Worm (Caenorhabditis elegans): ENCODE measurements around the gene F10A3.17.

The F10A3.17 gene

ce11 chrV:16141071-16141470 is 18.4 kb downstream of the F10A3.17 start, which contains the start of gene clc-32:
TSS of gene clc-32 (minus strand) at chrV:16141171.
- TF ChIP-seq ceh-6 (GFP tag; optimal IDR thresholded peaks at IDR 0.05) (no peak), zip-5 (tag; optimal IDR thresholded peaks at IDR 0.05) (no peak), ceh-34 (tag; optimal IDR thresholded peaks at IDR 0.05) (no peak), ceh-48 (tag; optimal IDR thresholded peaks at IDR 0.05) (no peak), Y22D7AL.16 (tag; optimal IDR thresholded peaks at IDR 0.05) (no peak), unc-42 (tag; optimal IDR thresholded peaks at IDR 0.05) (no peak)

DNA sequence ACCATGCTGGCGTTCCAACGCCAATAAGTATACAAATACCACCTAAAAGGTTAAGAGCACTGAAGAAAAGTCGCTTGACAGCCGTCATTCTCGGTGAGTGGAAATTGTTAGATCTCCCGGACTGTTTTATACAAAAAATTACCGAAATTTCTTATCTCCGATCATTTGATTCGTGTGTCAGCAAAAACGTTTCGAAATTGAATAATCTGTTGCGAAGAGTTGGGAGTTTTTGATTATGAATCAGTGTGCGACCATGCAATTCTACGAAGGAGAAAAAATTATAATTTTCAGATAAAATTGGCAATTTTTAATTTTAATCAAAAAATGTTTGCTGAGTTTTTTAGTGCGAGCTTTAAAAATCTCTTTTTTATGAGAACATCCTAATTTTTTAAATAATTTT is 20.0 kb downstream of the F10A3.17 start, which contains the start of gene clc-11:
Gene clc-11, minus strand, starts transcription at position 101 of the 400 bp plus-strand sequence.
- TF ChIP-seq ahr-1 (tag; optimal IDR thresholded peaks at IDR 0.05) (no peak), ceh-22 (tag; optimal IDR thresholded peaks at IDR 0.05) (no peak), unc-86 (tag; optimal IDR thresholded peaks at IDR 0.05) (no peak), ttx-3 (tag; optimal IDR thresholded peaks at IDR 0.05) (no peak), hlh-30 (tag; optimal IDR thresholded peaks at IDR 0.05; ENCODE audit: insufficient read depth) (no peak), ama-1 (optimal IDR thresholded peaks at IDR 0.05) (no peak), ref-2 (tag; optimal IDR thresholded peaks at IDR 0.05) (no peak), hlh-8 (tag; optimal IDR thresholded peaks at IDR 0.05) (no peak), Y22D7AL.16 (tag; optimal IDR thresholded peaks at IDR 0.05) (no peak), unc-3 (GFP tag; conservative IDR thresholded peaks at IDR 0.05) (no peak), unc-3 (tag; optimal IDR thresholded peaks at IDR 0.05) (no peak), lim-6 (tag; optimal IDR thresholded peaks at IDR 0.05) (no peak), hlh-6 (tag; optimal IDR thresholded peaks at IDR 0.05) (no peak), nhr-11 (tag; optimal IDR thresholded peaks at IDR 0.05) (no peak), tbx-2 (tag; optimal IDR thresholded peaks at IDR 0.05) (no peak), tbx-7 (tag; optimal IDR thresholded peaks at IDR 0.05) (no peak), ceh-19 (GFP tag; optimal IDR thresholded peaks at IDR 0.05) (no peak), fkh-6 (tag; optimal IDR thresholded peaks at IDR 0.05) (no peak)

DNA sequence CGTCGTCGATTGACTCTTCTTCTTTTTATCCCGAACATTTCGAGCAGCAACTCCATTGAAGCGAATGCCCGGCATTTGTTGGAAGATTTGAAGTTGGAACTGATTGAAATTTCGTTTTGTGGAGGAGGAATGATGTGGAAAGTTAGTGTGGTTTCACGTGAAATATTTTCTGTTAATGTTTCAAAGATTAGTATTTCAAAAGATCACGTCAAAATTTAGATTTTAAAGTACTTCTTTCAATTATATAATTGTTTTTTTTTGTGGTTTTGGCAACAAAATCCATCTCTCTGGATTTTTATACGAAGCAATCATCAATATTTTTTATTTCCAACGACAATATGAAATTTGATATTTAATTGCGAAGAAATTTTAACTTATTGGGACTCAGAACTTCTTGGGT is 22.5 kb downstream of the F10A3.17 start, which contains the start of gene F44G3.7:
Gene F44G3.7, minus strand, starts transcription at position 101 of the 400 bp plus-strand sequence.
- no peak for TF ChIP-seq zip-5 (tag; optimal IDR thresholded peaks at IDR 0.05)
- TF ChIP-seq sox-4 (tag; optimal IDR thresholded peaks at IDR 0.05), result no peak
- no peak for TF ChIP-seq rnt-1 (tag; optimal IDR thresholded peaks at IDR 0.05)
- no peak for TF ChIP-seq tbx-2 (tag; optimal IDR thresholded peaks at IDR 0.05)
- TF ChIP-seq elt-4 (tag; optimal IDR thresholded peaks at IDR 0.05), result no peak

DNA sequence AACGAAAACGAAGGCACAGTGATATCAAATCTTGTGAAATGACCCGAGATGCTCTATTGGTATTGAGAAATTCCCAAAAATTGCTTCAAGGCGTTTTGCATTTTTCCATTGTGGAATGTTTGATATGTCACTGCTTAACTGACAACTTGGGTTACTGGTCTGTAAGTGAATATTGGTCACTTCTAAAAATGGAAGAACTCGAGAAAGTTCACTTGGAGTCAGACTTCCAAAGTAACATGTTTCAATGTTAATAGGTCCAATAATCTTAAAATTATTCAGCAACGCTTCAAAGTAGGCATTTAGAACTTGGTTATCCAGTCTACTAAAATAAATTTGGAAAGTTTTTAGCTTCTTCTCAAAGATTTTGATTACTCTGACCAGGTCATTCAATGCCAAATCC is 26.8 kb downstream of the F10A3.17 start, which contains the start of gene fbxa-144:
Gene fbxa-144, minus strand, starts transcription at position 101 of the 400 bp plus-strand sequence.
- TF ChIP-seq fkh-10 (GFP tag; optimal IDR thresholded peaks at IDR 0.05) (no peak), unc-42 (tag; optimal IDR thresholded peaks at IDR 0.05) (no peak), lim-6 (tag; optimal IDR thresholded peaks at IDR 0.05) (no peak), C38D4.7 (GFP tag; optimal IDR thresholded peaks at IDR 0.05) (no peak), ceh-6 (GFP tag; optimal IDR thresholded peaks at IDR 0.05) (no peak), ceh-30 (tag; optimal IDR thresholded peaks at IDR 0.05) (no peak), sdc-2 (tag; optimal IDR thresholded peaks at IDR 0.05) (no peak), ref-2 (tag; optimal IDR thresholded peaks at IDR 0.05) (no peak), che-1 (tag; optimal IDR thresholded peaks at IDR 0.05) (no peak)

DNA sequence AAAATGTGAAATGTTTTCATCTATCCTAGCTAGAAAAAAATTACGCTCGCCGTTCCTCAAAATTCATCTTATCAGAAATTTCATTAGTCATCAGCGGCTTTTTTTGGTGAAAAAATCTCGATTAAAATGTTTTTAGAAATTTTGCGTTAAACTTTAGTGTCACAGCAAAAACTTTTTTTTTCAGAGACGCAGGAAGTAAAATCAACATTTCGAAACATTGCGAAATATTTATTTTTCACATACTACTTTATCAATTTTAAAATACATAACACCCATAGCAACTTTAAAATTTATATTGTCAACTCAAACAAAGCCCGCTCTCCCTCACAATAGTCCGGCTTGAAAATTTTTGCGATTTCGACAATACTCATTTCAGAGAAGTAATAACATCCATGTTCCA is 27.3 kb downstream of the F10A3.17 start:
- no peak for TF ChIP-seq che-1 (tag; optimal IDR thresholded peaks at IDR 0.05)
- no peak for TF ChIP-seq ceh-18 (tag; optimal IDR thresholded peaks at IDR 0.05)
- no peak for TF ChIP-seq npax-4 (tag; optimal IDR thresholded peaks at IDR 0.05)
- no peak for TF ChIP-seq ref-2 (tag; optimal IDR thresholded peaks at IDR 0.05)
- TF ChIP-seq hlh-13 (GFP tag; optimal IDR thresholded peaks at IDR 0.05), result no peak
- TF ChIP-seq C08G9.2 (tag; optimal IDR thresholded peaks at IDR 0.05), result no peak
- TF ChIP-seq ztf-16 (tag; optimal IDR thresholded peaks at IDR 0.05), result no peak

All from whole organism, late embryonic.